Fruit fly (Drosophila melanogaster) whole organism, embryonic: ENCODE data around the gene SCCRO4.
A peak's percentile ranks its signal among the peaks of the same experiment; 100 is the strongest.

ENCODE experiments used
- Atf6 ChIP-seq: fragments of 200-800 bp; sonication (Bioruptor generic); IDR thresholded peaks from 2 replicates; pipeline ENCODE4 v1.3.6; 2022; ENCODE audit warnings: missing biosample characterization, missing genetic modification characterization
- Bgb ChIP-seq: fragments of 200-800 bp; sonication (Bioruptor generic); IDR thresholded peaks from 2 replicates; pipeline ENCODE4 v1.3.6; 2022; ENCODE audit warnings: missing biosample characterization, missing genetic modification characterization; ENCODE audit not compliant: partially characterized antibody
- CG10267 ChIP-seq: fragments of 200-800 bp; sonication (Bioruptor generic); optimal IDR thresholded peaks from 2 replicates; lab custom pipeline; 2018; ENCODE audit warnings: missing biosample characterization, mild to moderate bottlenecking, missing genetic modification characterization, moderate library complexity
- CG11560 ChIP-seq: fragments of 200-800 bp; sonication (Bioruptor generic); IDR thresholded peaks from 3 replicates; pipeline ENCODE4 v1.3.6; 2022; ENCODE audit warnings: missing biosample characterization, missing genetic modification characterization
- CG13287 ChIP-seq: fragments of 200-800 bp; sonication (Bioruptor generic); IDR thresholded peaks from 2 replicates; pipeline ENCODE4 v1.3.6; 2022; ENCODE audit warnings: missing biosample characterization, missing genetic modification characterization; ENCODE audit not compliant: partially characterized antibody
- CG15514 ChIP-seq: fragments of 200-800 bp; sonication (Bioruptor generic); optimal IDR thresholded peaks from 3 replicates; lab custom pipeline; 2017; ENCODE audit warnings: missing biosample characterization, missing genetic modification characterization, mild to moderate bottlenecking, moderate library complexity, missing genetic modification reagents
- CG1602 ChIP-seq: fragments of 200-800 bp; sonication (Bioruptor generic); optimal IDR thresholded peaks from 3 replicates; lab custom pipeline; 2016; ENCODE audit warnings: missing biosample characterization, missing genetic modification characterization
- CG17802 ChIP-seq: fragments of 200-800 bp; sonication (Bioruptor generic); optimal IDR thresholded peaks from 2 replicates; lab custom pipeline; 2018; ENCODE audit warnings: missing biosample characterization, mild to moderate bottlenecking, missing genetic modification characterization, moderate library complexity
- CG17829 ChIP-seq: fragments of 200-800 bp; optimal IDR thresholded peaks from 2 replicates; lab custom pipeline; 2019; ENCODE audit warnings: missing biosample characterization, mild to moderate bottlenecking, missing genetic modification characterization, moderate library complexity
- CG18764 ChIP-seq: fragments of 200-800 bp; sonication (Bioruptor generic); optimal IDR thresholded peaks from 3 replicates; lab custom pipeline; 2016; ENCODE audit warnings: missing biosample characterization, missing genetic modification characterization
- CG3065 ChIP-seq: fragments of 200-800 bp; sonication (Bioruptor generic); optimal IDR thresholded peaks from 2 replicates; lab custom pipeline; 2016; ENCODE audit warnings: missing biosample characterization, missing genetic modification characterization
- CG31365 ChIP-seq: fragments of 200-800 bp; sonication (Bioruptor generic); optimal IDR thresholded peaks from 2 replicates; lab custom pipeline; 2018; ENCODE audit warnings: missing biosample characterization, mild to moderate bottlenecking, missing genetic modification characterization
- CG31388 ChIP-seq: fragments of 200-800 bp; sonication (Bioruptor generic); optimal IDR thresholded peaks from 2 replicates; lab custom pipeline; 2016; ENCODE audit warnings: missing biosample characterization, missing genetic modification characterization
- CG31441 ChIP-seq: fragments of 200-800 bp; sonication (Bioruptor generic); IDR thresholded peaks from 2 replicates; pipeline ENCODE4 v1.3.6; 2022; ENCODE audit warnings: missing biosample characterization, missing genetic modification characterization
- CG34422 ChIP-seq: fragments of 200-800 bp; sonication (Bioruptor generic); IDR thresholded peaks from 3 replicates; pipeline ENCODE4 v1.3.6; 2022; ENCODE audit warnings: missing biosample characterization, missing genetic modification characterization
- CG43689 ChIP-seq: fragments of 200-800 bp; sonication (Bioruptor generic); IDR thresholded peaks from 2 replicates; pipeline ENCODE4 v1.3.6; 2022; ENCODE audit warnings: missing biosample characterization, missing genetic modification characterization
- CG4424 ChIP-seq: fragments of 200-800 bp; sonication (Bioruptor generic); optimal IDR thresholded peaks from 3 replicates; lab custom pipeline; 2016; ENCODE audit warnings: missing biosample characterization, missing genetic modification characterization
- CG6813 ChIP-seq: fragments of 200-800 bp; sonication (Bioruptor generic); optimal IDR thresholded peaks from 2 replicates; lab custom pipeline; 2017; ENCODE audit warnings: missing biosample characterization, missing genetic modification characterization, mild to moderate bottlenecking, moderate library complexity, missing genetic modification reagents
- CG6854 ChIP-seq: fragments of 200-800 bp; sonication (Bioruptor generic); optimal IDR thresholded peaks from 3 replicates; lab custom pipeline; 2017; ENCODE audit warnings: missing biosample characterization, mild to moderate bottlenecking, missing genetic modification characterization
- CG7357 ChIP-seq: fragments of 200-800 bp; sonication (Bioruptor generic); IDR thresholded peaks from 3 replicates; pipeline ENCODE4 v1.3.6; 2022; ENCODE audit warnings: missing biosample characterization, missing genetic modification characterization
- Camta ChIP-seq: fragments of 200-800 bp; sonication (Bioruptor generic); optimal IDR thresholded peaks from 2 replicates; lab custom pipeline; 2016; ENCODE audit warnings: missing biosample characterization, missing genetic modification characterization
- Dbx ChIP-seq: fragments of 200-800 bp; sonication (Bioruptor generic); IDR thresholded peaks from 3 replicates; pipeline ENCODE4 v1.3.6; 2022; ENCODE audit warnings: missing biosample characterization, missing genetic modification characterization
- Dip2 ChIP-seq: fragments of 200-800 bp; sonication (Bioruptor generic); IDR thresholded peaks from 2 replicates; pipeline ENCODE4 v1.3.6; 2022; ENCODE audit warnings: missing biosample characterization, missing genetic modification characterization
- Ets65A ChIP-seq: fragments of 200-800 bp; sonication (Bioruptor generic); peaks from one replicate; lab custom pipeline; 2016; ENCODE audit warnings: missing biosample characterization, missing genetic modification characterization
- HLHmδ ChIP-seq: fragments of 200-800 bp; sonication (Bioruptor generic); optimal IDR thresholded peaks from 2 replicates; lab custom pipeline; 2018; ENCODE audit warnings: missing biosample characterization, mild to moderate bottlenecking, missing genetic modification characterization, moderate library complexity
- Hr51 ChIP-seq, 2 experiments: fragments of 200-800 bp; sonication (Bioruptor generic); optimal IDR thresholded peaks; 2 replicates in 1 of 2; 3 replicates in 1 of 2; lab custom pipeline; 2016 to 2018; ENCODE audit warnings: missing biosample characterization in 2 of 2, missing genetic modification characterization in 2 of 2, mild to moderate bottlenecking in 1 of 2, moderate library complexity in 1 of 2
- Hr78 ChIP-seq, 2 experiments: fragments of 200-800 bp in 1 of 2; fragments of >200 bp in 1 of 2; sonication (Bioruptor generic) in 1 of 2; optimal IDR thresholded peaks; 2 replicates each; lab custom pipeline; 2017 to 2019; ENCODE audit warnings: missing biosample characterization in 2 of 2, missing genetic modification characterization in 2 of 2, mild to moderate bottlenecking in 1 of 2, moderate library complexity in 1 of 2
- MBD-R2 ChIP-seq: fragments of 200-800 bp; sonication (Bioruptor generic); IDR thresholded peaks from 2 replicates; pipeline ENCODE4 v1.3.6; 2022; ENCODE audit warnings: missing biosample characterization, missing genetic modification characterization
- Optix ChIP-seq: fragments of 200-800 bp; sonication (Bioruptor generic); IDR thresholded peaks from 3 replicates; pipeline ENCODE4 v1.3.6; 2022; ENCODE audit warnings: missing biosample characterization, missing genetic modification characterization
- ase ChIP-seq: fragments of 200-800 bp; sonication (Bioruptor generic); IDR thresholded peaks from 3 replicates; pipeline ENCODE4 v1.3.6; 2022; ENCODE audit warnings: missing biosample characterization, missing genetic modification characterization
- az2 ChIP-seq: fragments of 200-800 bp; sonication (Bioruptor generic); optimal IDR thresholded peaks from 3 replicates; lab custom pipeline; 2016; ENCODE audit warnings: missing biosample characterization, missing genetic modification characterization
- danr ChIP-seq: fragments of 200-800 bp; sonication (Bioruptor generic); IDR thresholded peaks from 2 replicates; pipeline ENCODE4 v1.3.6; 2022; ENCODE audit warnings: missing biosample characterization, missing genetic modification characterization
- dimm ChIP-seq: fragments of 200-800 bp; sonication (Bioruptor generic); IDR thresholded peaks from 2 replicates; pipeline ENCODE4 v1.3.6; 2022; ENCODE audit warnings: missing biosample characterization, missing genetic modification characterization
- disco-r ChIP-seq: fragments of 200-800 bp; sonication (Bioruptor generic); optimal IDR thresholded peaks from 2 replicates; lab custom pipeline; 2016; ENCODE audit warnings: missing biosample characterization, missing genetic modification characterization
- dm ChIP-seq: fragments of 200-800 bp; sonication (Bioruptor generic); optimal IDR thresholded peaks from 3 replicates; lab custom pipeline; 2016; ENCODE audit warnings: missing biosample characterization, missing genetic modification characterization
- fu2 ChIP-seq: fragments of 200-800 bp; sonication (Bioruptor generic); optimal IDR thresholded peaks from 2 replicates; lab custom pipeline; 2016; ENCODE audit warnings: missing biosample characterization, missing genetic modification characterization
- gcm2 ChIP-seq: fragments of 200-800 bp; sonication (Bioruptor generic); optimal IDR thresholded peaks from 2 replicates; lab custom pipeline; 2016; ENCODE audit warnings: missing biosample characterization, missing genetic modification characterization
- hb ChIP-seq: fragments of 200-800 bp; sonication (Bioruptor generic); IDR thresholded peaks from 3 replicates; pipeline ENCODE4 v1.3.6; 2022; ENCODE audit warnings: missing biosample characterization, missing genetic modification characterization; ENCODE audit not compliant: partially characterized antibody
- lab ChIP-seq: fragments of 200-800 bp; sonication (Bioruptor generic); optimal IDR thresholded peaks from 3 replicates; lab custom pipeline; 2017; ENCODE audit warnings: missing biosample characterization, missing genetic modification characterization, mild to moderate bottlenecking, moderate library complexity, missing genetic modification reagents
- lmd ChIP-seq: fragments of 200-800 bp; sonication (Bioruptor generic); IDR thresholded peaks from 2 replicates; pipeline ENCODE4 v1.3.6; 2022; ENCODE audit warnings: missing biosample characterization, missing genetic modification characterization
- luna ChIP-seq: fragments of 200-800 bp; sonication (Bioruptor generic); optimal IDR thresholded peaks from 2 replicates; lab custom pipeline; 2016; ENCODE audit warnings: missing biosample characterization, missing genetic modification characterization
- maf-S ChIP-seq: fragments of 200-800 bp; sonication (Bioruptor generic); optimal IDR thresholded peaks from 2 replicates; lab custom pipeline; 2016; ENCODE audit warnings: missing biosample characterization, missing genetic modification characterization
- prd ChIP-seq, 3 experiments: fragments of >200 bp in 2 of 3; fragments of 200-800 bp in 1 of 3; sonication (Bioruptor generic) in 1 of 3; optimal IDR thresholded peaks in 2 of 3; IDR thresholded peaks in 1 of 3; 2 replicates in 2 of 3; 3 replicates in 1 of 3; pipeline versions ENCODE4 v1.3.6 to Lab custom; 2017 to 2022; ENCODE audit warnings: missing biosample characterization in 1 of 3, missing genetic modification characterization in 1 of 3
- sima ChIP-seq: fragments of 200-800 bp; sonication (Bioruptor generic); optimal IDR thresholded peaks from 2 replicates; lab custom pipeline; 2016; ENCODE audit warnings: missing biosample characterization, missing genetic modification characterization
- sob ChIP-seq: fragments of 200-800 bp; sonication (Bioruptor generic); IDR thresholded peaks from 2 replicates; pipeline ENCODE4 v1.3.6; 2022; ENCODE audit warnings: missing biosample characterization, missing genetic modification characterization
- ttk ChIP-seq: fragments of 200-800 bp; sonication (Bioruptor generic); IDR thresholded peaks from 2 replicates; pipeline ENCODE4 v2.1.2; 2022; ENCODE audit warnings: missing biosample characterization, missing genetic modification characterization
- twi ChIP-seq: fragments of 200-800 bp; optimal IDR thresholded peaks from 2 replicates; lab custom pipeline; 2019; ENCODE audit warnings: missing biosample characterization, mild to moderate bottlenecking, missing genetic modification characterization, moderate library complexity
- tx ChIP-seq: fragments of 200-800 bp; sonication (Bioruptor generic); optimal IDR thresholded peaks from 2 replicates; lab custom pipeline; 2016; ENCODE audit warnings: missing biosample characterization, missing genetic modification characterization
- yki ChIP-seq: fragments of >200 bp; optimal IDR thresholded peaks from 3 replicates; lab custom pipeline; 2018

The SCCRO4 gene

DNA sequence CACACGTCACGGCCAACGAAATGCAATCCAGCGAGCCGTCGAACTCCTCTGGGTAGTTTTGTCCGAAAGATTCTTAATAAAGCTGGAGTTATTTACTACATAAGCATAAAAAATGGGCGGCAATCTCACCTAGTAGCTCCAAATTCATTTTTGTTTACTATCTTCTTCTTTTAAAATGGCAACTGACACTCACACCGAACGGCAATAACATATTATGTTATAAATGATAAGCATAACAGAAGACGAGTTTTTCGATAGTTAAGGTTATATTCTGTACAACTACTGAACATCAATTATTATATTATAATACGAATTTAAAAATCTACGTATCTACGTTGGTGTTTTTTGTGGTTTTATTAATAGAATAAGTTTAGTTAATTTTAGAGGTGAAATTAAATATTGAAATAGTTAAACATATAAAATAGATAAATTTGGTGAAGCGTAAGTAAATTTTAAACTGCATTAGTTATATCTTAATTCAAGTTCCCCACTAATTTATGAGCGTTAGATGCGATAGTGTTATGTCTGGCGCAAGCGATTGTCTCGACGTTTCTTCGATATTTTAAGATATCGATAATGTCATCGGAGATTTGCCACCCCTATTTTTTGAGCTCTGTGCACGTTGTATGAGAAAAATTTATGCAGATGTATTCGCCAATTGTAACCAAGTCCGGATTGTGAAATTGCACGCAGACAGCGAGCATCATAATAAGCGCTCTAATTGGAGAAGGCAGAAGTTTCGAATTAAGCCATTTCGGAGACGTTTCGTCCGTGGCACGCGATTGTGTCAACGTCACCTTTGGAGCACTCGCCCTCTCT, 48.8 kb downstream of the SCCRO4 start, which contains the start of the genes Rbbp5 and eRF1 (continued):
- no peak for TF ChIP-seq CG31365 (tag; lab: Kevin White, UChicago)
- TF ChIP-seq CG6854, result no peak
- TF ChIP-seq Bgb (GFP tag; lab: Robert Waterston, UW), result peak; percentile 90
- TF ChIP-seq lmd, result peak; percentile 73; the same call in 1 of the 2 replicates
- peak; percentile 80; the same call in 1 of the 2 replicates for TF ChIP-seq CG31441 (GFP tag; lab: Robert Waterston, UW)
- peak; percentile 39 to 68 for TF ChIP-seq Hr51 (GFP tag; optimal IDR thresholded peaks at IDR 0.05; lab: Kevin White, UChicago)
- peak; percentile 79 for TF ChIP-seq CG17829 (tag; lab: Kevin White, UChicago)
- TF ChIP-seq twi (tag; lab: Kevin White, UChicago), result peak; percentile 59
- TF ChIP-seq Hr78 (GFP tag; optimal IDR thresholded peaks at IDR 0.05; lab: Kevin White, UChicago), result no peak
- TF ChIP-seq CG18764 (GFP tag; lab: Kevin White, UChicago), result peak; percentile 71
- TF ChIP-seq ttk (GFP tag; lab: Robert Waterston, UW), result no peak; the same call in 1 of the 2 replicates
- peak; percentile 49; the same call in 2 of the 3 replicates for TF ChIP-seq CG7357 (GFP tag; lab: Robert Waterston, UW)
- peak; percentile 85 for TF ChIP-seq hb (GFP tag; lab: Robert Waterston, UW)
- peak; percentile 60 for TF ChIP-seq tx (GFP tag; lab: Kevin White, UChicago)
- peak; percentile 39; the same call in 1 of the 3 replicates for TF ChIP-seq CG11560 (tag; lab: Robert Waterston, UW)
- TF ChIP-seq sob (GFP tag; lab: Robert Waterston, UW), result peak; percentile 85
- TF ChIP-seq CG34422, result peak; percentile 87
- no peak for TF ChIP-seq CG6813 (GFP tag; lab: Kevin White, UChicago)
- TF ChIP-seq CG3065 (GFP tag; lab: Kevin White, UChicago), result peak; percentile 20
- no peak for TF ChIP-seq Dip2
- no peak for TF ChIP-seq danr (GFP tag; lab: Robert Waterston, UW)
- TF ChIP-seq maf-S (GFP tag; lab: Kevin White, UChicago), result peak; percentile 59
- TF ChIP-seq luna (GFP tag; lab: Kevin White, UChicago), result peak; percentile 5
- TF ChIP-seq lab (GFP tag; lab: Kevin White, UChicago), result peak; percentile 74
- TF ChIP-seq Atf6 (GFP tag; lab: Robert Waterston, UW), result peak; percentile 65
- peak; percentile 65 for TF ChIP-seq CG31388 (GFP tag; lab: Kevin White, UChicago)
- TF ChIP-seq disco-r, result no peak
- no peak for TF ChIP-seq fu2
- TF ChIP-seq MBD-R2 (GFP tag; lab: Robert Waterston, UW), result peak; percentile 70
- peak; percentile 66; the same call in 2 of the 3 replicates for TF ChIP-seq Optix
- no peak for TF ChIP-seq HLHmδ
- TF ChIP-seq CG15514 (GFP tag; lab: Kevin White, UChicago), result peak; percentile 72
- TF ChIP-seq CG4424 (GFP tag; lab: Kevin White, UChicago), result peak; percentile 77
- peak; percentile 80 for TF ChIP-seq CG10267 (tag; lab: Kevin White, UChicago)
- peak; percentile 96 for TF ChIP-seq Ets65A (GFP tag; lab: Kevin White, UChicago)
- no peak for TF ChIP-seq sima (GFP tag; lab: Kevin White, UChicago)
- TF ChIP-seq yki (lab: Kevin White, UChicago), result no peak
- peak; percentile 86 for TF ChIP-seq CG13287 (GFP tag; lab: Robert Waterston, UW)
- no peak for TF ChIP-seq dimm (GFP tag; lab: Robert Waterston, UW)
- peak; percentile 71 for TF ChIP-seq az2 (GFP tag; lab: Kevin White, UChicago)
- TF ChIP-seq ase (GFP tag; lab: Robert Waterston, UW), result peak; percentile 57; the same call in 2 of the 3 replicates
- TF ChIP-seq Dbx (GFP tag; lab: Robert Waterston, UW), result peak; percentile 93
- TF ChIP-seq dm, result peak; percentile 77
- peak; percentile 43; the same call in 1 of the 2 replicates for TF ChIP-seq CG43689
- TF ChIP-seq CG1602, result peak; percentile 57
- peak; percentile 50 for TF ChIP-seq CG17802 (tag; lab: Kevin White, UChicago)
- peak; percentile 30 for TF ChIP-seq Camta (GFP tag; lab: Kevin White, UChicago)
- TF ChIP-seq gcm2 (GFP tag; lab: Kevin White, UChicago), result peak; percentile 38
- no peak for TF ChIP-seq prd (optimal IDR thresholded peaks at IDR 0.05; lab: Kevin White, UChicago)
- TF ChIP-seq prd (GFP tag; IDR thresholded peaks at IDR 0.05; lab: Robert Waterston, UW), result peak; percentile 88
